Worm (Caenorhabditis elegans) whole organism, L3 larva: ENCODE measurements around the gene math-16.

Experiments used
- elt-2 ChIP-seq: sonication (generic microtip); optimal IDR thresholded peaks from 2 replicates; lab custom pipeline; 2016; ENCODE audit warnings: missing genetic modification reagents, mild to moderate bottlenecking, missing genetic modification characterization, missing compliant biosample characterization
- nhr-43 ChIP-seq: sonication (generic microtip); optimal IDR thresholded peaks from 2 replicates; lab custom pipeline; 2016; ENCODE audit warnings: mild to moderate bottlenecking, missing genetic modification characterization, missing compliant biosample characterization; ENCODE audit not compliant: poor library complexity, severe bottlenecking
- pqm-1 ChIP-seq: fragments of 150-350 bp; optimal IDR thresholded peaks from 2 replicates; lab custom pipeline; 2017; ENCODE audit warnings: missing biosample characterization, missing genetic modification characterization, inconsistent platforms
- skn-1 ChIP-seq: fragments of 150-350 bp; optimal IDR thresholded peaks from 2 replicates; lab custom pipeline; 2014; ENCODE audit warnings: missing biosample characterization, missing genetic modification characterization
- tbx-2 ChIP-seq: sonication (generic microtip); optimal IDR thresholded peaks from 2 replicates; lab custom pipeline; 2016; ENCODE audit warnings: mild to moderate bottlenecking, missing genetic modification characterization, missing compliant biosample characterization
- zag-1 ChIP-seq: fragments of 150-350 bp; optimal IDR thresholded peaks from 2 replicates; lab custom pipeline; 2014; ENCODE audit warnings: missing biosample characterization, missing genetic modification characterization
- ztf-4 ChIP-seq: fragments of 150-350 bp; optimal IDR thresholded peaks from 2 replicates; lab custom pipeline; 2014; ENCODE audit warnings: missing biosample characterization, missing genetic modification characterization

ce11 chrII:1893912-1894311 lies 15.3 kb upstream of the math-16 start, which contains the start of gene C16C4.1:
- TF ChIP-seq ztf-4 (tag; lab: Kevin White, UChicago) (no peak), tbx-2 (tag; lab: Kevin White, UChicago) (no peak), skn-1 (tag; lab: Kevin White, UChicago) (no peak), nhr-43 (no peak), elt-2 (no peak), zag-1 (tag; lab: Kevin White, UChicago) (no peak), pqm-1 (tag; lab: Kevin White, UChicago) (no peak)
